Fruit fly (Drosophila melanogaster): ENCODE results near the gene CG9004.

DNA sequence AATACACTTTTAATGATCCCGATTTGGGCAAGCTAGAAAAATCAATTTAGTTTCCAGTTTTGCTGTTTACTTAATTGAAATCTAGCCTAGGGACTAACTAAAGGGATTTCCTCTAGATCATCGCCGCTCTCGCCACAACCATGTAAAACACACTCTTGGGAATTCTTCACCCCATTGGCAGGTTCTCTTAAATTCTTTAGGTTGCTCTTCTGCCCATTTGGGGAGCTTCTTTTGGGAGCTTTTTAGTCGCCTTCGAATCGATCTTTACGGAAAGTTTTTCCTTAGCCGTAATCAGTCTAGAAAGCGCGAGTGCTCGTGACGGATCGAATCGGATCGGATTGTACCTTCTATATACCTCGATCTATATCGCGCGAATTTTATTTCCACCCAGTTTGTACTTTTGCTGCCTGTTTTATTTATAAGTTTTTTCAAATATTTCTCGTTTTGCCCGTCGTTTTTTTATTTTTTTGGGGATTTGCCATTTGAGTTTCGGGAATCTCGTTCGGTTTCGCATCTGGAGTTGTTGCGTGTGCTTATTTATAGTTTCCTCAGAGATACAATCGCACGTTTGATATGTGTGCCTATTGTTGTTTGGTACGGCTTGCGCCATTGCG is 26.8 kb downstream of the CG9004 start:
- TF ChIP-seq NC2α (GFP tag; optimal IDR thresholded peaks at IDR 0.05): no peak
- no peak for TF ChIP-seq pan (optimal IDR thresholded peaks at IDR 0.05)
- TF ChIP-seq pan (GFP tag; optimal IDR thresholded peaks at IDR 0.05 in 1 of 2, IDR thresholded peaks at IDR 0.05 in 1 of 2): no peak
- TF ChIP-seq dpn (GFP tag; optimal IDR thresholded peaks at IDR 0.05): no peak
- TF ChIP-seq HLH4C (GFP tag; IDR thresholded peaks at IDR 0.05; ENCODE audit: partially characterized antibody): no peak
